Worm (Caenorhabditis elegans) whole organism, L4 larva: Measurements from ENCODE around the gene F37H8.5.

Experiments used
- T20F7.1 ChIP-seq: fragments of 200-800 bp; sonication (Bioruptor generic); optimal IDR thresholded peaks from 2 replicates; lab custom pipeline; 2018; ENCODE audit warnings: mild to moderate bottlenecking, missing genetic modification characterization, missing compliant biosample characterization
- Y75B8A.6 ChIP-seq: fragments of 200-800 bp; sonication (Bioruptor generic); IDR thresholded peaks from 2 replicates; pipeline ENCODE4 v1.3.6; 2022; ENCODE audit warnings: missing genetic modification reagents, missing genetic modification characterization, missing compliant biosample characterization
- ZK337.2 ChIP-seq: fragments of 200-800 bp; sonication (Bioruptor generic); IDR thresholded peaks from 2 replicates; pipeline ENCODE4 v1.3.6; 2022; ENCODE audit warnings: missing genetic modification reagents, missing genetic modification characterization, missing compliant biosample characterization
- aha-1 ChIP-seq: fragments of 150-350 bp; peaks from one replicate; lab custom pipeline; 2014; ENCODE audit warnings: missing biosample characterization, missing genetic modification characterization
- ama-1 ChIP-seq: fragments of 150-350 bp; optimal IDR thresholded peaks from 2 replicates; lab custom pipeline; 2014; ENCODE audit warnings: inconsistent platforms, mixed read lengths
- arid-1 ChIP-seq: fragments of 200-800 bp; sonication (Bioruptor generic); conservative IDR thresholded peaks from 2 replicates; pipeline ENCODE4 v1.3.6; 2022; ENCODE audit warnings: missing genetic modification reagents, missing genetic modification characterization, missing compliant biosample characterization
- ceh-62 ChIP-seq: sonication (generic microtip); optimal IDR thresholded peaks from 2 replicates; lab custom pipeline; 2017; ENCODE audit warnings: missing biosample characterization, missing genetic modification characterization
- egl-43 ChIP-seq: fragments of 200-800 bp; sonication (Bioruptor generic); IDR thresholded peaks from 2 replicates; pipeline ENCODE4 v1.3.6; 2022; ENCODE audit warnings: missing genetic modification reagents, missing genetic modification characterization, missing compliant biosample characterization
- hlh-30 ChIP-seq: sonication (generic microtip); optimal IDR thresholded peaks from 2 replicates; lab custom pipeline; 2017; ENCODE audit warnings: antibody characterized with exemption, mild to moderate bottlenecking, missing genetic modification characterization, missing compliant biosample characterization; ENCODE audit not compliant: insufficient read depth
- hmg-1.1 ChIP-seq: fragments of 200-800 bp; sonication (Bioruptor generic); IDR thresholded peaks from 2 replicates; pipeline ENCODE4 v1.3.6; 2022; ENCODE audit warnings: missing genetic modification reagents, missing genetic modification characterization, missing compliant biosample characterization
- jun-1 ChIP-seq: fragments of 150-350 bp; optimal IDR thresholded peaks from 2 replicates; lab custom pipeline; 2014; ENCODE audit warnings: missing biosample characterization, missing genetic modification reagents, missing genetic modification characterization
- lin-38 ChIP-seq: fragments of 200-800 bp; sonication (Bioruptor generic); IDR thresholded peaks from 2 replicates; pipeline ENCODE4 v1.3.6; 2022; ENCODE audit warnings: missing genetic modification reagents, missing genetic modification characterization, missing compliant biosample characterization
- mep-1 ChIP-seq: fragments of 150-350 bp; sonication (generic microtip); optimal IDR thresholded peaks from 3 replicates; lab custom pipeline; 2014; ENCODE audit warnings: missing biosample characterization, missing genetic modification characterization
- mxl-2 ChIP-seq: fragments of 200-800 bp; sonication (Bioruptor generic); conservative IDR thresholded peaks from 2 replicates; pipeline ENCODE4 v1.3.6; 2022; ENCODE audit warnings: missing genetic modification reagents, missing genetic modification characterization, missing compliant biosample characterization
- nhr-41 ChIP-seq: fragments of 200-800 bp; sonication (Bioruptor generic); IDR thresholded peaks from 2 replicates; pipeline ENCODE4 v1.3.6; 2022; ENCODE audit warnings: missing genetic modification reagents, missing genetic modification characterization, missing compliant biosample characterization
- nhr-42 ChIP-seq: fragments of 200-800 bp; sonication (Bioruptor generic); IDR thresholded peaks from 2 replicates; pipeline ENCODE4 v1.3.6; 2022; ENCODE audit warnings: missing genetic modification characterization, missing compliant biosample characterization
- nhr-76 ChIP-seq: fragments of 150-350 bp; optimal IDR thresholded peaks from 2 replicates; lab custom pipeline; 2014; ENCODE audit warnings: missing biosample characterization, missing genetic modification characterization
- tag-97 ChIP-seq: fragments of 200-800 bp; sonication (Bioruptor generic); IDR thresholded peaks from 2 replicates; pipeline ENCODE4 v1.3.6; 2022; ENCODE audit warnings: missing genetic modification characterization, missing compliant biosample characterization
- tra-1 ChIP-seq: fragments of 200-800 bp; sonication (Bioruptor generic); IDR thresholded peaks from 2 replicates; pipeline ENCODE4 v1.3.6; 2022; ENCODE audit warnings: missing genetic modification reagents, missing genetic modification characterization, missing compliant biosample characterization
- unc-39 ChIP-seq: sonication (generic microtip); optimal IDR thresholded peaks from 2 replicates; lab custom pipeline; 2017; ENCODE audit warnings: missing biosample characterization, missing genetic modification characterization

F37H8.5 gene

ce11 chrII:11237099-11237498 is 49.1 kb downstream of the F37H8.5 start, which contains the start of gene fndc-1:
Gene fndc-1 (minus strand): TSS chrII:11237325.
- no peak for TF ChIP-seq T20F7.1 (GFP tag; lab: Kevin White, UChicago)
- TF ChIP-seq lin-38 (GFP tag; lab: Robert Waterston, UW): peak; percentile 58
- TF ChIP-seq ama-1 (lab: Kevin White, UChicago): peak; percentile 76
- no peak for TF ChIP-seq arid-1
- TF ChIP-seq egl-43 (GFP tag; lab: Robert Waterston, UW): 0 out of 2 replicates have a peak, but pooled peaks have one; percentile 43
- TF ChIP-seq nhr-42: no peak
- no peak for TF ChIP-seq mep-1 (tag; lab: Kevin White, UChicago)
- TF ChIP-seq unc-39 (tag; lab: Kevin White, UChicago): no peak
- no peak for TF ChIP-seq jun-1 (tag; lab: Kevin White, UChicago)
- TF ChIP-seq hmg-1.1 (GFP tag; lab: Robert Waterston, UW): no peak
- TF ChIP-seq aha-1 (tag; lab: Kevin White, UChicago): no peak
- no peak for TF ChIP-seq tag-97
- no peak for TF ChIP-seq nhr-41
- TF ChIP-seq Y75B8A.6 (GFP tag; lab: Robert Waterston, UW): no peak
- TF ChIP-seq hlh-30: no peak
- TF ChIP-seq mxl-2 (GFP tag; lab: Robert Waterston, UW): 0 out of 2 replicates have a peak, but pooled peaks have one; percentile 29
- TF ChIP-seq ceh-62: no peak
- no peak for TF ChIP-seq ZK337.2 (GFP tag; lab: Robert Waterston, UW)
- TF ChIP-seq tra-1 (GFP tag; lab: Robert Waterston, UW): no peak
- no peak for TF ChIP-seq nhr-76 (tag; lab: Kevin White, UChicago)
